Worm (Caenorhabditis elegans) whole organism, L4/young adult: ENCODE results near the gene prp-19.

Source experiments
- W03F9.2 ChIP-seq: fragments of 150-350 bp; optimal IDR thresholded peaks from 2 replicates; lab custom pipeline; 2014; ENCODE audit warnings: missing biosample characterization, missing genetic modification characterization
- dao-5 ChIP-seq: sonication (generic microtip); optimal IDR thresholded peaks from 2 replicates; lab custom pipeline; 2016; ENCODE audit warnings: missing genotype, missing genetic modification characterization, moderate library complexity, missing compliant biosample characterization
- him-1 ChIP-seq: sonication (generic microtip); optimal IDR thresholded peaks from 2 replicates; lab custom pipeline; 2016; ENCODE audit warnings: missing genotype, missing genetic modification reagents, missing genetic modification characterization, missing compliant biosample characterization

Gene prp-19

DNA sequence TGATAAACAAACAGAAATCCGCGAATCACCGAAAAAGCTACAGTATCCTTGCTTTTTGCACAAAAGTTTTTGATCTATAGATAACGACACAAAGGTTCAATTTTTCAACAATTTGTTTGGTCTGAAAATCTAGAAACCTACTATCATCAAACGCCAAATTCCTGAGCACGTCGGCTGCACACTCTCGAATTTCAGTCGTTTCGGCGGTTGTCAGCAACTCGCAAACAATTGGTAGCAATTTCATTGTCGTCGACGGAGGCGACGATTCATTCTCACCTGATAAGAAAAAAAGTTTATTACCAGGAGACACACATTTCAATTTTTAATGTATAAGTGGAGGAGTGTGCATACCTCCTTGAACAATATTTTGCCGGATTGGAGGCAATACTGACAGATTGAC lies 26.0 kb downstream of the prp-19 start:
- TF ChIP-seq dao-5 (tag; lab: Kevin White, UChicago), result no peak
- TF ChIP-seq him-1 (tag; lab: Kevin White, UChicago), result no peak
- TF ChIP-seq W03F9.2 (tag; lab: Kevin White, UChicago), result no peak

DNA sequence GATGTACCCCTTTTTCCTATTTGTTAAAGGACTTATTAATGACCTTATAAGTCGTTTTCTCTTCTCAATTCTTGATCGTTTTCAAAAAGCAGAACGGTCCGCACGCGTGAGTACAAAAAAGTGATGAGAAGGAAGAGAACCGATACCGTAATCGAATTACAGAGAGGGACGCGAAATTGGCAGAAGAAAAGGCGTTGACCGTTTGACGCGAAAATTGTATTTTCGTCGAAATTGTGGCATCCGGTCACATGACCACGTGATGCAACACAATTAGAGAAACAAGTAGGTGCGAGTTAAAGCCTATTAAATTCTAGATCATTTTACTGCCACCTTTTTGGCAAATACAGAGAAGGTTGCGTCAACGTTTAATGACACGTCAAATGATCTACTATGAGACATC lies 27.7 kb downstream of the prp-19 start:
- no peak for TF ChIP-seq W03F9.2 (tag; lab: Kevin White, UChicago)
- TF ChIP-seq dao-5 (tag; lab: Kevin White, UChicago), result no peak
- TF ChIP-seq him-1 (tag; lab: Kevin White, UChicago), result no peak

DNA sequence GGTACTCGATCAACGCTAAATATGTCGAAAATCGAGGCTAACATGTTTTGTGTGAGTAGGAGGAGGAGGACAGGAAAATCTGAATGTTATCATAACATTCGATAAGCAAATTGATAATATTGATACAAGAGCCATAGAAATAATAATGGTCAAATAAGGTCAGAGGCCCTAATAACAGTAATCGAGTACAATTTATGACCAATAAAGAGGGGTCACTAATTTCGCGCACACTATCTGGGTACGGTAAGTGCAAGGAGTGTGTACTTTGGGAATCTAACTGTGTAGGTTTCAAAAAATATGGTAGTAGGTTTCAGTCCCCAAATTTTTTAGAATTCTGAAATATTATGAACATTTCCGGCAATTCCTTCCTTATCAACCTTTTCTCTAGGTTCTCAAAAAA lies 28.3 kb downstream of the prp-19 start:
- TF ChIP-seq W03F9.2 (tag; lab: Kevin White, UChicago), result no peak
- no peak for TF ChIP-seq him-1 (tag; lab: Kevin White, UChicago)
- TF ChIP-seq dao-5 (tag; lab: Kevin White, UChicago), result no peak

DNA sequence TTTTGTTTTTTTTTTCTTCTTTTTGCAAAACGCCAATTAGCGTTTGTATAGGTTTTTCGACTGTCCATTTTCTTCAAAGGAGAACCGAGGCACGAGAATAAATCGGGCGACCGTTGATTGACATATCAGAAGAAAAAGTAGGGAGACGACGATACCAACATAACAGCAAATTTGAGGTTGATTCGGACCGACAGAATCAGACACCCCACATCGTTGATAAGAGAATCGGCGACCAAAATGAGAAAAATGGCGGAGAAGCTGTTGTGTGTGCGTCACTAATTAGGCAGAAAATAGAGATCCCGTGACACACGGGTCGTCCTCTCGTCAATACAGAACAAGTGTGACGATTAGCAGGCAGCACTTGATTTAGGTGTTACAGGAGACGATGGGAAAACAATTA lies 29.9 kb downstream of the prp-19 start:
- TF ChIP-seq W03F9.2 (tag; lab: Kevin White, UChicago), result no peak
- no peak for TF ChIP-seq dao-5 (tag; lab: Kevin White, UChicago)
- no peak for TF ChIP-seq him-1 (tag; lab: Kevin White, UChicago)

DNA sequence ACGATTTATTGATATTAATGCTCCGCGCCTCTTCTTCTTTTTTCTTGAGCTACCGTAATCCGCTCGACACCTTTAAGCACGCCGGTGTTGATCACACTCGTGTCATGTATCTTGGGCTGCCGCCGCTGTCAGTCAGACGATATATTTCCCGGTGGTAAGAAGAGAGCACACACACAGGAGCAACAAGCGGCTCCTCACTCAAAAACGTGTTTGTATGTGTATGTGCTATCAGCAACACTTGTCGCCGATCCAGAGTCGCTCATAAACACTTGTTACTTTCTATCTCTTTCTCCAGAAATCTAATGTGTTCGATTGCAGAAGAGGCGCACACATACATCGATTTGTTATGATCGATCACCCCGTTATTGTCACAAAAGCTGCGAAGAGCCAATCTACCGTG lies 31.3 kb downstream of the prp-19 start:
- TF ChIP-seq dao-5 (tag; lab: Kevin White, UChicago), result no peak
- TF ChIP-seq him-1 (tag; lab: Kevin White, UChicago), result no peak
- no peak for TF ChIP-seq W03F9.2 (tag; lab: Kevin White, UChicago)

DNA sequence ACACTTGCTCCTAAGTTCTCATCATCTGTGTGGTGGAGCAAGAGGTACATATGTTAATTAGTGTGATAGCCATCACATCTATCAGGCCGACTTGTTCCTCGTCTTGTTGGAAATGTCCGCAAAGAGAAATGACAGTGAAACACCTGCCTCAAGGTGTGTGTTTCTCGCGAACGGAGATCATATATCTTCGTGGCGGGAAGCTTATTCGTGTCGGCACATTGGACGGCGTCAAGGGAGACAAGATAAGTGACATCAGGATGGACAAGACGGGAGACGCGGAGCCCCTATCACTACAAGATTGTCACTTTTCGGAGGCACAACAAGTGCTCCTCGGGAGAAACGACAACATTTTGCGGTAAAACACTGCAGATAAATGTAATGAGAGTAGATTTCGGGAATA lies 32.1 kb downstream of the prp-19 start:
- TF ChIP-seq W03F9.2 (tag; lab: Kevin White, UChicago) (no peak), him-1 (tag; lab: Kevin White, UChicago) (no peak), dao-5 (tag; lab: Kevin White, UChicago) (no peak)

DNA sequence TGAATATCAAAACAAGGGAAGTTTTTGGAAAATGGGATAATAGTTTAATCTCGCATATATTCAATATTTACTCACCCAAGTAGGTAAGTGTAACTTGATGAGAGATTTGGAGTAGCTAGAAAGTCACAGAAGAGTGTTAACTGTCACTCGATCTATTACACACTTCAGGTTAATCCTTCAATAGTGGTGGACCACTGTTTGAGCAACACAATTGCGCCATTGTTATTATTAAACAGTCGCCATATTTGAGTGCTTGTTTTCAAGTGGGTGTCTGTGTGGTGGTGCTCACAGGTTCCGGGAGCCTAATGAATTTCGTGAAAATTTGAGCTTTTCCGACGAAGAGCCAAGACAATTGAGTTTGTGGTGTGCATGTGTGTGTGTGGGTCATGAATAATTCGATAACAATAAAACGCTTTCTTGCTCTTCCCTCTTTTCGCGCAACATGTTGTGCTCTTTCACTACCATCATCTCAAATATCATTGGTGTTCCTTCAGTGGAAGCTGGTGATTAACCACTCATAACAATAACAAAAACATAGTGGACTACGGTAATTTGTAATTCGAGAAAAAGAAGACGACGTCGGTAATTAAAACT lies 32.8 kb downstream of the prp-19 start:
- TF ChIP-seq dao-5 (tag; lab: Kevin White, UChicago) (no peak), him-1 (tag; lab: Kevin White, UChicago) (no peak), W03F9.2 (tag; lab: Kevin White, UChicago) (no peak)

DNA sequence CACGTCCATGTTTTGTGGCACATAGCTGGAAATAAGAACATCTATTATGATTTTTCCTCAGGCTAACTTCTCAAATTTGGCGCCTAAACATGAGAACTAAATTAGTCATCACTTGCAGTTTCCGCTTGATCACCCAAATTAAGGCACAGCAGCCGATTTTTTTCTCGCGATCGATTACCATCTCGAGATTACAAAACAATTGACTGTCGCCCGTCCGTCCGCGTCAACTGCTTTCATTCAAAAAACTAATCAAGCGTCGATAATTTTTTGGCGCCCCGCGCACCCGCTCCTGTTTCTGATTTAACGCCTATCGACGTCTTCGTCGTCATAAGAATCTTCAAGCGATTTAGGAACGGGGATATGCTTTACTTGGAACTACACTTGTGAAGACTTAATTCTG lies 34.2 kb downstream of the prp-19 start:
- TF ChIP-seq him-1 (tag; lab: Kevin White, UChicago) (no peak), W03F9.2 (tag; lab: Kevin White, UChicago) (no peak), dao-5 (tag; lab: Kevin White, UChicago) (no peak)

DNA sequence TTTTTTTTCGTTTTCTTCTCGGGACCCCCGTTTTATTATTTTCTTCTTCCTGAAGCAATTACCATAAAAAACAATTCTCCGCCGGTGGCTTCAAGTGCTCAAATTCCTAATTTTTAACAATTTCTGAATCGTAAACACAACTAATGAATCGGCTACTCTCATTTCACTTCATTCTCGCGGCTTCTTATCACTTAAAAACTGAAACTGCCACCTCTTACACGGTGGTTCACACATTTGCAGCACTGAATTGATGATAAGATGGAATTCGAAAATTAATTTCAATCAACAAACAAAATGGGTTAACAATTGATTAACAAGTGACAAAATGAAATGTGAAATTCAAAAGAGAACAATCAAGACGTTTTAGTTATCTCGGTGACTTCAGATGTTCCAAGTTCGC lies 34.7 kb downstream of the prp-19 start:
- no peak for TF ChIP-seq W03F9.2 (tag; lab: Kevin White, UChicago)
- no peak for TF ChIP-seq dao-5 (tag; lab: Kevin White, UChicago)
- TF ChIP-seq him-1 (tag; lab: Kevin White, UChicago), result no peak

DNA sequence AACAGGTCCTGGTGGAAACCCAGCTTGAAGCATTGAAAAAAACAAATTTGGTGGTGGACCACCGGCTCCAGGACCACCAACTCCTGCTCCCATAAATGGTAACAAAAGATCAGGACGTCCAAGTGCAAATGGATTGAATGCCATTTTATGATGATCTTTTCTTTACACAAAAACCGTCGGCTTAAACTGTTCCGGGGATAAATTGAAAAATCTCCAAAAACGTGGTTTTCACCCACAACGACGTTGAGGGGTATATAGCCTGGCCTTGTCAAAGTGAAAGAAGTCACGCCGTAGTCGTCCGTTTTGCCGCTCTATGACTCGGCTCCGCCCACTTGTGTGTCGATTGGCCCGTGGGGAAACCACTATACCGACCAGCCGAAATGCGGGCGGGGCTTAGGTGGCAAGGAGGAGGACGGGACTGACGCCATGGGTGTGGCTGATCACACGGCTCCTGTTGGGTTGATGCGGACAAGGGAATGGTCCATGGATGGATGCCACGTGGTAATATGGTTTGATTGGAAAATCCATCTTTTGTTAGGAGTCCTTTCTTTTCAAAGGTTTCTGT lies 35.7 kb downstream of the prp-19 start, which contains the start of gene tbx-2:
Gene tbx-2 (minus strand): TSS at position 264 of the 565 bp plus-strand sequence.
- TF ChIP-seq him-1 (tag; lab: Kevin White, UChicago) (no peak), dao-5 (tag; lab: Kevin White, UChicago) (no peak), W03F9.2 (tag; lab: Kevin White, UChicago) (no peak)

DNA sequence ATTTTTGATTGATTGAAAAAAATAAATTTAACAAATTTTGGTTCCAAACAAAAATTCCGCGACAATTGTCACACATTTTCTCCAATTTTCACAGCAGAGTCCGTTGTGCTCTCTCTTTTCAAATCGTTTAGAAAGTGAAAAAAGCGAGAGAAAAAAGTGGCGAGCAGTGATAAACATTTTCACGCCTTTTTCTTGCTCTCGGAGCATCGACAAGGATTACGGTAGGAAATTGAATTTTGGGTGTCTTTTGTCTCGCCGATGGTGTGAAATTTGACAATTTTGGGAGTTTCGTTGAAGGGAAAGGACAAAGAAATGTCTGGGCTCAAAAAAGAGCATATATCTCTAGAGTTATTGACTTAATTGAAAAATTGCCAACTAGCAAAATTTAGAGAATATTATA lies 37.3 kb downstream of the prp-19 start:
- TF ChIP-seq dao-5 (tag; lab: Kevin White, UChicago) (no peak), him-1 (tag; lab: Kevin White, UChicago) (no peak), W03F9.2 (tag; lab: Kevin White, UChicago) (no peak)

DNA sequence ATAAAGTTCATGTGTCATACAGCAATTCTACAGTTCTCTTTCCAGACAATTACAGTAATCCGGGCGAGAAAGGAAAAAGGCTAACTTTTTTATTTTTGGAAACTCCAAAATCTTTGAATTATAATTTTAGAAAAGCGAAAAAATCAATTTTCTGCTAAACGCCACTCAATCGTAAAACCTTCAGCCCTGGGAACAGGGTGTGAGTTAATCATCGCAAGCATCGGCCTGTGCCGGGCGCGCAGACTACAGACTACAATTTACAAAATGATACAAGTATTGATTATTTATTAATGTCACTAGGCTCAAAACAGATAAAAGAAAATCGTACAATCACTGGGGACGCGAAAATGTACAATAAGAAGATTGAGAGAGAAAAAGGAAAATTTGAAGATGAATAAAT lies 41.2 kb downstream of the prp-19 start:
- TF ChIP-seq W03F9.2 (tag; lab: Kevin White, UChicago) (no peak), dao-5 (tag; lab: Kevin White, UChicago) (no peak), him-1 (tag; lab: Kevin White, UChicago) (no peak)

DNA sequence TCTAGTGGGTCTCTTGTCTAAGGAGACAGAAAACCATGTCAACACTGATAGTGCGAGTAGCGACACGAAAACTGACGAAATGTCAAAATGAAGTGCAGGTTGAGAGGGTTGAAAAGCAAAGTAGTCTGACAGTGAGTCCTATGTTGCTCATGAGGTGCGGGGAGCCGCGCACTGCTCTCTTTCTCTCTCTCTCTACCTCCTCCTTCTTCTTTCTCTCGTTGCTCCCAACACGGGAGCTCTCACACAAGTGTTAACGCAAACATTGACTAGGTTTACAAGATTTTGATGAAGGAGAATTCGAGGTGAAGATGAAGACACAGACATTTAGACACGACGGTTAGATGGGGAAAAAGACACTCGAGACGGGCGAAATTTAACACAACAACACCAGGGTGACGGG lies 42.6 kb downstream of the prp-19 start:
- TF ChIP-seq W03F9.2 (tag; lab: Kevin White, UChicago) (no peak), him-1 (tag; lab: Kevin White, UChicago) (no peak), dao-5 (tag; lab: Kevin White, UChicago) (no peak)

DNA sequence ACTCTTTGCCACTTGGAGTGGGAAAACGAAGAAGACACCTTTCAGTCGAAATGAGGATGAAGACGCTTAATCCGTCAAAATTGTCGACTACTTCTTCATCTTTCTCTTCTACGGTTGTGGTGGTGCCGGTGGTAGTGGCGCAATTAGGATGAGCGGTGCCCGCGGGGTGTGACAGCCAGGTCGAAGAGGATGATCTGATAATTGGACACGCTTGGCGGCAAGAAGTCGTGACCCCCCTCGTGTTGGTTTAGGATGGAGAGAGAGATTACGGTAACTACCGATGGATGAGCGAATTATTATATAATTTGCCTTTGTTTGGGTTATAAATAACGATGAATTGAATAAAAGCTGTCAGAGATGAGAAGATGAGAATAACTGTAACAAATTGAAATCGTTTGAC lies 44.9 kb downstream of the prp-19 start:
- no peak for TF ChIP-seq dao-5 (tag; lab: Kevin White, UChicago)
- TF ChIP-seq him-1 (tag; lab: Kevin White, UChicago), result no peak
- TF ChIP-seq W03F9.2 (tag; lab: Kevin White, UChicago), result no peak
